Fruit fly (Drosophila melanogaster) whole organism, prepupa: ENCODE measurements around the gene CG14402.

Experiments
- Blimp-1 ChIP-seq: fragments of 200-800 bp; sonication (Bioruptor generic); optimal IDR thresholded peaks from 3 replicates; lab custom pipeline; 2017; ENCODE audit warnings: missing biosample characterization, missing genetic modification characterization, mild to moderate bottlenecking, moderate library complexity, missing genetic modification reagents
- CG10631 ChIP-seq: fragments of 200-800 bp; sonication (Bioruptor generic); optimal IDR thresholded peaks from 2 replicates; lab custom pipeline; 2016; ENCODE audit warnings: missing biosample characterization, missing genetic modification characterization
- CG11294 ChIP-seq: fragments of 200-800 bp; sonication (Bioruptor generic); IDR thresholded peaks from 2 replicates; pipeline ENCODE4 v1.3.6; 2022; ENCODE audit warnings: missing biosample characterization, missing genetic modification characterization
- CG11762 ChIP-seq: fragments of 200-800 bp; sonication (Bioruptor generic); optimal IDR thresholded peaks from 3 replicates; lab custom pipeline; 2016; ENCODE audit warnings: missing biosample characterization, missing genetic modification characterization; ENCODE audit not compliant: insufficient read depth
- CG11902 ChIP-seq: fragments of 200-800 bp; sonication (Bioruptor generic); optimal IDR thresholded peaks from 3 replicates; lab custom pipeline; 2016; ENCODE audit warnings: missing biosample characterization, missing genetic modification characterization
- CG1621 ChIP-seq: fragments of 200-800 bp; sonication (Bioruptor generic); optimal IDR thresholded peaks from 3 replicates; lab custom pipeline; 2018; ENCODE audit warnings: missing biosample characterization, mild to moderate bottlenecking, missing genetic modification characterization
- CG16779 ChIP-seq: fragments of 200-800 bp; sonication (Bioruptor generic); optimal IDR thresholded peaks from 3 replicates; lab custom pipeline; 2017; ENCODE audit warnings: missing biosample characterization, mild to moderate bottlenecking, missing genetic modification characterization
- CG3032 ChIP-seq: fragments of 200-800 bp; optimal IDR thresholded peaks from 2 replicates; lab custom pipeline; 2019; ENCODE audit warnings: missing biosample characterization, mild to moderate bottlenecking, missing genetic modification characterization, moderate library complexity
- CG31627 ChIP-seq: fragments of 200-800 bp; sonication (Bioruptor generic); optimal IDR thresholded peaks from 3 replicates; lab custom pipeline; 2016; ENCODE audit warnings: missing biosample characterization, missing genetic modification characterization
- CG32006 ChIP-seq: fragments of 200-800 bp; sonication (Bioruptor generic); optimal IDR thresholded peaks from 3 replicates; lab custom pipeline; 2017; ENCODE audit warnings: missing biosample characterization, mild to moderate bottlenecking, missing genetic modification characterization
- CG3919 ChIP-seq: fragments of 200-800 bp; sonication (Bioruptor generic); optimal IDR thresholded peaks from 3 replicates; lab custom pipeline; 2016; ENCODE audit warnings: missing biosample characterization, missing genetic modification characterization
- CG4318 ChIP-seq: fragments of 200-800 bp; sonication (Bioruptor generic); optimal IDR thresholded peaks from 3 replicates; lab custom pipeline; 2017; ENCODE audit warnings: missing biosample characterization, mild to moderate bottlenecking, missing genetic modification characterization
- CG6163 ChIP-seq: fragments of 200-800 bp; sonication (Bioruptor generic); IDR thresholded peaks from 3 replicates; pipeline ENCODE4 v1.3.6; 2022; ENCODE audit warnings: missing biosample characterization, missing genetic modification characterization
- CG6276 ChIP-seq: fragments of 200-800 bp; sonication (Bioruptor generic); optimal IDR thresholded peaks from 2 replicates; lab custom pipeline; 2017; ENCODE audit warnings: missing biosample characterization, mild to moderate bottlenecking, missing genetic modification characterization
- CG6854 ChIP-seq: fragments of 200-800 bp; sonication (Bioruptor generic); optimal IDR thresholded peaks from 2 replicates; lab custom pipeline; 2017; ENCODE audit warnings: missing biosample characterization, mild to moderate bottlenecking, missing genetic modification characterization
- CG7368 ChIP-seq: fragments of 200-800 bp; sonication (Bioruptor generic); optimal IDR thresholded peaks from 3 replicates; lab custom pipeline; 2016; ENCODE audit warnings: missing biosample characterization, missing genetic modification characterization
- CG8119 ChIP-seq: fragments of 200-800 bp; sonication (Bioruptor generic); IDR thresholded peaks from 3 replicates; pipeline ENCODE4 v1.3.6; 2022; ENCODE audit warnings: missing biosample characterization, missing genetic modification characterization
- CG8319 ChIP-seq: fragments of 200-800 bp; sonication (Bioruptor generic); optimal IDR thresholded peaks from 3 replicates; lab custom pipeline; 2016; ENCODE audit warnings: missing biosample characterization, missing genetic modification characterization
- CG8632 ChIP-seq: fragments of 200-800 bp; sonication (Bioruptor generic); optimal IDR thresholded peaks from 3 replicates; lab custom pipeline; 2016; ENCODE audit warnings: missing biosample characterization, missing genetic modification characterization
- CG9139 ChIP-seq: fragments of 200-800 bp; sonication (Bioruptor generic); optimal IDR thresholded peaks from 3 replicates; lab custom pipeline; 2017; ENCODE audit warnings: missing biosample characterization, mild to moderate bottlenecking, missing genetic modification characterization
- Eip75B ChIP-seq: fragments of 200-800 bp; sonication (Bioruptor generic); optimal IDR thresholded peaks from 3 replicates; lab custom pipeline; 2016; ENCODE audit warnings: missing biosample characterization, missing genetic modification characterization
- Eip78C ChIP-seq: fragments of 200-800 bp; sonication (Bioruptor generic); peaks from one replicate; lab custom pipeline; 2016; ENCODE audit warnings: missing biosample characterization, missing genetic modification characterization
- Eip93F ChIP-seq: fragments of 200-800 bp; sonication (Bioruptor generic); optimal IDR thresholded peaks from 2 replicates; lab custom pipeline; 2016; ENCODE audit warnings: missing biosample characterization, mild to moderate bottlenecking, missing genetic modification characterization
- Ets96B ChIP-seq: fragments of 200-800 bp; optimal IDR thresholded peaks from 2 replicates; lab custom pipeline; 2019; ENCODE audit warnings: missing biosample characterization, mild to moderate bottlenecking, missing genetic modification characterization, moderate library complexity
- Hr38 ChIP-seq: sonication (Bioruptor generic); optimal IDR thresholded peaks from 2 replicates; lab custom pipeline; 2016; ENCODE audit warnings: missing biosample characterization, missing genetic modification characterization
- Hr39 ChIP-seq: fragments of 200-800 bp; sonication (Bioruptor generic); optimal IDR thresholded peaks from 2 replicates; lab custom pipeline; 2016; ENCODE audit warnings: missing biosample characterization, missing genetic modification characterization
- Hr4 ChIP-seq: fragments of 200-800 bp; sonication (Bioruptor generic); optimal IDR thresholded peaks from 3 replicates; lab custom pipeline; 2016; ENCODE audit warnings: missing biosample characterization, missing genetic modification characterization
- Lpt ChIP-seq: fragments of 200-800 bp; sonication (Bioruptor generic); optimal IDR thresholded peaks from 3 replicates; lab custom pipeline; 2016; ENCODE audit warnings: missing biosample characterization, missing genetic modification characterization
- OdsH ChIP-seq: fragments of 200-800 bp; sonication (Bioruptor generic); optimal IDR thresholded peaks from 3 replicates; lab custom pipeline; 2016; ENCODE audit warnings: missing biosample characterization, missing genetic modification characterization
- Smox ChIP-seq: fragments of 200-800 bp; sonication (Bioruptor generic); optimal IDR thresholded peaks from 3 replicates; lab custom pipeline; 2016; ENCODE audit warnings: missing biosample characterization, missing genetic modification characterization
- Sox14 ChIP-seq: fragments of 200-800 bp; sonication (Bioruptor generic); optimal IDR thresholded peaks from 3 replicates; lab custom pipeline; 2016; ENCODE audit warnings: missing biosample characterization, missing genetic modification characterization
- Sox15 ChIP-seq: fragments of 200-800 bp; sonication (Bioruptor generic); optimal IDR thresholded peaks from 3 replicates; lab custom pipeline; 2016; ENCODE audit warnings: missing biosample characterization, missing genetic modification characterization
- acj6 ChIP-seq: fragments of 200-800 bp; sonication (Bioruptor generic); optimal IDR thresholded peaks from 3 replicates; lab custom pipeline; 2016; ENCODE audit warnings: missing biosample characterization, missing genetic modification characterization
- cyc ChIP-seq: fragments of 200-800 bp; sonication (Bioruptor generic); optimal IDR thresholded peaks from 3 replicates; lab custom pipeline; 2016; ENCODE audit warnings: missing biosample characterization, missing genetic modification characterization
- dac ChIP-seq: fragments of 200-800 bp; sonication (Bioruptor generic); optimal IDR thresholded peaks from 2 replicates; lab custom pipeline; 2017; ENCODE audit warnings: missing biosample characterization, mild to moderate bottlenecking, missing genetic modification characterization
- dsx ChIP-seq: fragments of 200-800 bp; optimal IDR thresholded peaks from 3 replicates; lab custom pipeline; 2019; ENCODE audit warnings: missing biosample characterization, mild to moderate bottlenecking, missing genetic modification characterization, moderate library complexity; ENCODE audit not compliant: poor library complexity, severe bottlenecking
- eg ChIP-seq: fragments of 200-800 bp; sonication (Bioruptor generic); IDR thresholded peaks from 3 replicates; pipeline ENCODE4 v1.3.6; 2022; ENCODE audit warnings: missing biosample characterization, missing genetic modification characterization
- fd85E ChIP-seq: fragments of 200-800 bp; sonication (Bioruptor generic); optimal IDR thresholded peaks from 3 replicates; lab custom pipeline; 2016; ENCODE audit warnings: missing biosample characterization, missing genetic modification characterization
- fkh ChIP-seq: fragments of 200-800 bp; sonication (Bioruptor generic); optimal IDR thresholded peaks from 3 replicates; lab custom pipeline; 2017; ENCODE audit warnings: missing biosample characterization, mild to moderate bottlenecking, missing genetic modification characterization, moderate library complexity
- net ChIP-seq: fragments of 200-800 bp; sonication (Bioruptor generic); optimal IDR thresholded peaks from 3 replicates; lab custom pipeline; 2016; ENCODE audit warnings: missing biosample characterization, missing genetic modification characterization
- pdm3 ChIP-seq: fragments of 200-800 bp; sonication (Bioruptor generic); optimal IDR thresholded peaks from 3 replicates; lab custom pipeline; 2016; ENCODE audit warnings: missing biosample characterization, missing genetic modification characterization
- spab ChIP-seq: fragments of 200-800 bp; sonication (Bioruptor generic); optimal IDR thresholded peaks from 2 replicates; lab custom pipeline; 2017; ENCODE audit warnings: missing biosample characterization, mild to moderate bottlenecking, missing genetic modification characterization, missing genetic modification reagents
- svp ChIP-seq: fragments of 200-800 bp; sonication (Bioruptor generic); peaks from one replicate; lab custom pipeline; 2016; ENCODE audit warnings: missing biosample characterization, missing genetic modification characterization
- topi ChIP-seq: fragments of 200-800 bp; sonication (Bioruptor generic); optimal IDR thresholded peaks from 3 replicates; lab custom pipeline; 2016; ENCODE audit warnings: missing biosample characterization, missing genetic modification characterization

Gene CG14402

dm6 chr2L:20885889-20886507 lies 36.9 kb downstream of the CG14402 start:
- no peak for TF ChIP-seq net (GFP tag; lab: Kevin White, UChicago)
- no peak for TF ChIP-seq Hr38 (GFP tag; lab: Kevin White, UChicago)
- TF ChIP-seq acj6 (GFP tag; lab: Kevin White, UChicago): no peak
- TF ChIP-seq CG8119 (GFP tag; lab: Robert Waterston, UW): 0 out of 3 replicates have a peak, but pooled peaks have one; percentile 22
- TF ChIP-seq fkh (GFP tag; lab: Kevin White, UChicago): peak; percentile 19
- TF ChIP-seq Eip78C (GFP tag; lab: Kevin White, UChicago): peak; percentile 51
- TF ChIP-seq eg (GFP tag; lab: Robert Waterston, UW): no peak
- TF ChIP-seq CG1621: peak; percentile 52
- peak; percentile 13 for TF ChIP-seq CG16779
- TF ChIP-seq, all 60 proteins: peak for 5

DNA sequence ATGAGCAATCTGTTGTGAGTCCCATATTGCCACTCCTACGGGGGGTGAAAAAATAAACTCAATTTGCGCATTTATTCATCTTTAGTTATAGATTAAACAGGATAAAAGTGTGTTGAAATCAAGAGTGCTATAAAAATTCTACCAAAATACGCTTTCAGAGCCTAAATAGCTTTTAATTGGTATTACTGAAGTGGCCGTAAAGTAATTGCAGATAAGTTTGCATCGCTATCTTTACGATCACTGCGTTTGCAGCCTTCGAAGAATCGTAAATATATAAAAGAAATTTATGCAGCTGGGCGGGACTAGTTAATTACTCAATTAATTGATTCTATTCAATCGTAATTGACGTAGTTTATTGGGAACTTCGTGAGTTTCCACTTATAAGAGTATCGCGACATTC lies 38.2 kb downstream of the CG14402 start:
- TF ChIP-seq Hr4 (GFP tag; lab: Kevin White, UChicago): no peak
- no peak for TF ChIP-seq fkh (GFP tag; lab: Kevin White, UChicago)
- no peak for TF ChIP-seq CG10631
- TF ChIP-seq Sox15 (GFP tag; lab: Kevin White, UChicago): no peak
- no peak for TF ChIP-seq spab (GFP tag; lab: Kevin White, UChicago)
- no peak for TF ChIP-seq Smox
- no peak for TF ChIP-seq CG32006 (GFP tag; lab: Kevin White, UChicago)
- no peak for TF ChIP-seq topi
- no peak for TF ChIP-seq OdsH (GFP tag; lab: Kevin White, UChicago)
- TF ChIP-seq CG16779: no peak
- no peak for TF ChIP-seq CG6854 (GFP tag; lab: Kevin White, UChicago)
- TF ChIP-seq CG11902 (GFP tag; lab: Kevin White, UChicago): no peak
- TF ChIP-seq Lpt: no peak
- no peak for TF ChIP-seq Blimp-1

DNA sequence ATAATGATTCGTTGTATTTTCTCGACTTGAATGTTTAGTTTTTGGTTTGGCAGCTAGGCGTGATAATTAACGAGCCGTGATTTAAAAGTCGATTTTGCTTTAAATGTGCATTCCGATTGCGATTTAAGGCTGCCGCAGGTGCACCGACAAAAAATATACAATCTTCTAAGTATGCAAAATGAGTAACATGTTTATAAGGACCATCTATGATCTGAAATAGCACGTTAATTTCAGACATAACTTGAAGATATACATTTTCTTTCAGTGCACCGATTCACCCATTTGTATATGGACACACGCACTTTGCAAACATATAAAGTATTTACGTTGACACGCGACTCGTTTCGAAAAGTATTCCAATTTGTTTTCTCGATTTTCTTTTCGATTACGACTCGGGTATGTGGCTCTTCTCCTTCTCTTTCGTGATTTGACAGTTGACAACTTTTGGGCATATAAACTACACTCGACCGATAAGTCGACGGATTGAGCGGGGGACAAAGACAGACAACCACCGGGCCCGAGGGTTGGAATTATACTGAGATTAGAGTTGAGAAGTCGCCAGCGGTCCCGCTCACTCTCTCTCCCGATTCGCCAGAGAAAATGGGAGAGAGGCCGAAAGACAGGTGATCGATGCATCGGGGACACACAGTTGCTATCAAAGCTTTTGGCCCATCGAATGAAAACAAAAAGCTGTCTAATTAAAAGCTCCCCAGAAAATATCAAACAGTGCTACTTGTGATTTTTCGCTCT lies 40.9 kb downstream of the CG14402 start:
- TF ChIP-seq Lpt (no peak), net (GFP tag; lab: Kevin White, UChicago) (no peak), pdm3 (GFP tag; lab: Kevin White, UChicago) (no peak), CG9139 (GFP tag; lab: Kevin White, UChicago) (no peak), Eip78C (GFP tag; lab: Kevin White, UChicago) (peak; percentile 74), dsx (no peak), CG11902 (GFP tag; lab: Kevin White, UChicago) (no peak), CG8319 (no peak), CG31627 (GFP tag; lab: Kevin White, UChicago) (no peak), Ets96B (tag; lab: Kevin White, UChicago) (no peak), Sox15 (GFP tag; lab: Kevin White, UChicago) (no peak), CG8119 (GFP tag; lab: Robert Waterston, UW) (no peak), CG6854 (GFP tag; lab: Kevin White, UChicago) (no peak), CG3032 (tag; lab: Kevin White, UChicago) (no peak), CG32006 (GFP tag; lab: Kevin White, UChicago) (peak; percentile 37), eg (GFP tag; lab: Robert Waterston, UW) (peak; percentile 55; the same call in 1 of the 3 replicates), CG16779 (no peak), CG11294 (GFP tag; lab: Robert Waterston, UW) (peak; percentile 35; the same call in 1 of the 2 replicates), fkh (GFP tag; lab: Kevin White, UChicago) (peak; percentile 63), cyc (no peak), CG6276 (peak; percentile 53), CG4318 (no peak), Eip93F (GFP tag; lab: Kevin White, UChicago) (no peak), svp (GFP tag; lab: Kevin White, UChicago) (no peak), Hr39 (GFP tag; lab: Kevin White, UChicago) (no peak), CG6163 (GFP tag; lab: Robert Waterston, UW) (no peak), CG10631 (no peak), Eip75B (GFP tag; lab: Kevin White, UChicago) (no peak), Sox14 (no peak), OdsH (GFP tag; lab: Kevin White, UChicago) (peak; percentile 17), CG8632 (GFP tag; lab: Kevin White, UChicago) (no peak), dac (GFP tag; lab: Kevin White, UChicago) (peak; percentile 35), fd85E (GFP tag; lab: Kevin White, UChicago) (no peak), spab (GFP tag; lab: Kevin White, UChicago) (no peak), CG3919 (no peak), CG1621 (no peak), CG7368 (no peak), Smox (no peak), CG11762 (GFP tag; lab: Kevin White, UChicago) (no peak)
